Fruit fly (Drosophila melanogaster) whole organism, embryonic: ENCODE measurements around the gene Vps2.

ENCODE experiments used
- Ada2b ChIP-seq: fragments of 200-800 bp; sonication (Bioruptor generic); IDR thresholded peaks from 2 replicates; pipeline ENCODE4 v1.3.6; 2022; ENCODE audit warnings: missing biosample characterization, missing genetic modification characterization
- Blimp-1 ChIP-seq: fragments of 200-800 bp; sonication (Bioruptor generic); optimal IDR thresholded peaks from 3 replicates; lab custom pipeline; 2018; ENCODE audit warnings: missing biosample characterization, missing genetic modification characterization, mild to moderate bottlenecking, moderate library complexity, missing genetic modification reagents
- CG10959 ChIP-seq: fragments of 200-800 bp; sonication (Bioruptor generic); IDR thresholded peaks from 2 replicates; pipeline ENCODE4 v1.3.6; 2022; ENCODE audit warnings: missing biosample characterization, missing genetic modification characterization
- CG12104 ChIP-seq: fragments of 200-800 bp; sonication (Bioruptor generic); optimal IDR thresholded peaks from 3 replicates; lab custom pipeline; 2016; ENCODE audit warnings: missing biosample characterization, missing genetic modification characterization
- CG13123 ChIP-seq: fragments of 200-800 bp; sonication (Bioruptor generic); optimal IDR thresholded peaks from 2 replicates; lab custom pipeline; 2016; ENCODE audit warnings: missing biosample characterization, missing genetic modification characterization
- CG14710 ChIP-seq: fragments of 200-800 bp; sonication (Bioruptor generic); optimal IDR thresholded peaks from 3 replicates; lab custom pipeline; 2019; ENCODE audit warnings: missing biosample characterization, mild to moderate bottlenecking, missing genetic modification characterization, moderate library complexity
- CG2199 ChIP-seq: fragments of 200-800 bp; sonication (Bioruptor generic); IDR thresholded peaks from 3 replicates; pipeline ENCODE4 v1.3.6; 2022; ENCODE audit warnings: missing biosample characterization, missing genetic modification characterization
- CG2875 ChIP-seq: fragments of 200-800 bp; sonication (Bioruptor generic); optimal IDR thresholded peaks from 2 replicates; lab custom pipeline; 2017; ENCODE audit warnings: missing biosample characterization, mild to moderate bottlenecking, missing genetic modification characterization, missing genetic modification reagents
- CG30403 ChIP-seq: fragments of 200-800 bp; sonication (Bioruptor generic); optimal IDR thresholded peaks from 3 replicates; lab custom pipeline; 2016; ENCODE audit warnings: missing biosample characterization, missing genetic modification characterization
- CG32772 ChIP-seq: fragments of 200-800 bp; sonication (Bioruptor generic); IDR thresholded peaks from 2 replicates; pipeline ENCODE4 v1.3.6; 2022; ENCODE audit warnings: missing biosample characterization, missing genetic modification characterization
- CG6689 ChIP-seq: fragments of 200-800 bp; sonication (Bioruptor generic); IDR thresholded peaks from 2 replicates; pipeline ENCODE4 v1.3.6; 2022; ENCODE audit warnings: missing biosample characterization, missing genetic modification characterization
- CG6813 ChIP-seq: fragments of 200-800 bp; sonication (Bioruptor generic); optimal IDR thresholded peaks from 2 replicates; lab custom pipeline; 2017; ENCODE audit warnings: missing biosample characterization, missing genetic modification characterization, mild to moderate bottlenecking, moderate library complexity, missing genetic modification reagents
- CG7963 ChIP-seq: fragments of 200-800 bp; sonication (Bioruptor generic); IDR thresholded peaks from 3 replicates; pipeline ENCODE4 v1.3.6; 2022; ENCODE audit warnings: missing biosample characterization, missing genetic modification characterization; ENCODE audit not compliant: partially characterized antibody
- CG9876 ChIP-seq: fragments of 200-800 bp; sonication (Bioruptor generic); optimal IDR thresholded peaks from 2 replicates; lab custom pipeline; 2016; ENCODE audit warnings: missing biosample characterization, missing genetic modification characterization
- CTCF ChIP-seq: fragments of 200-800 bp; sonication (Bioruptor generic); optimal IDR thresholded peaks from 2 replicates; lab custom pipeline; 2017; ENCODE audit warnings: missing biosample characterization, mild to moderate bottlenecking, missing genetic modification characterization, moderate library complexity
- CrebB ChIP-seq: fragments of 200-800 bp; sonication (Bioruptor generic); optimal IDR thresholded peaks from 3 replicates; lab custom pipeline; 2018; ENCODE audit warnings: missing biosample characterization, mild to moderate bottlenecking, missing genetic modification characterization
- HHEX ChIP-seq: fragments of 200-800 bp; sonication (Bioruptor generic); optimal IDR thresholded peaks from 3 replicates; lab custom pipeline; 2017; ENCODE audit warnings: missing biosample characterization, mild to moderate bottlenecking, missing genetic modification characterization, missing genetic modification reagents
- HLH4C ChIP-seq: fragments of 200-800 bp; sonication (Bioruptor generic); IDR thresholded peaks from 3 replicates; pipeline ENCODE4 v1.3.6; 2022; ENCODE audit warnings: missing biosample characterization, missing genetic modification characterization; ENCODE audit not compliant: partially characterized antibody
- HLHmδ ChIP-seq: fragments of 200-800 bp; sonication (Bioruptor generic); optimal IDR thresholded peaks from 2 replicates; lab custom pipeline; 2018; ENCODE audit warnings: missing biosample characterization, mild to moderate bottlenecking, missing genetic modification characterization, moderate library complexity
- NK7.1 ChIP-seq: fragments of 200-800 bp; sonication (Bioruptor generic); optimal IDR thresholded peaks from 3 replicates; lab custom pipeline; 2016; ENCODE audit warnings: missing biosample characterization, missing genetic modification characterization
- Spps ChIP-seq: fragments of 200-800 bp; sonication (Bioruptor generic); optimal IDR thresholded peaks from 2 replicates; lab custom pipeline; 2018; ENCODE audit warnings: missing biosample characterization, mild to moderate bottlenecking, missing genetic modification characterization
- Stat92E ChIP-seq, 3 experiments: fragments of >200 bp in 2 of 3; fragments of 200-800 bp in 1 of 3; sonication (Bioruptor generic) in 1 of 3; optimal IDR thresholded peaks; 2 replicates each; lab custom pipeline; 2017 to 2019; ENCODE audit warnings: missing biosample characterization in 3 of 3, missing genetic modification characterization in 3 of 3, mild to moderate bottlenecking in 1 of 3, moderate library complexity in 1 of 3
- Vsx1 ChIP-seq: fragments of 200-800 bp; sonication (Bioruptor generic); optimal IDR thresholded peaks from 2 replicates; lab custom pipeline; 2017; ENCODE audit warnings: missing biosample characterization, mild to moderate bottlenecking, missing genetic modification characterization, missing genetic modification reagents
- ac ChIP-seq: fragments of 200-800 bp; sonication (Bioruptor generic); optimal IDR thresholded peaks from 3 replicates; lab custom pipeline; 2017; ENCODE audit warnings: missing biosample characterization, mild to moderate bottlenecking, missing genetic modification characterization
- bbx ChIP-seq: fragments of 200-800 bp; sonication (Bioruptor generic); IDR thresholded peaks from 2 replicates; pipeline ENCODE4 v1.3.6; 2022; ENCODE audit warnings: missing biosample characterization, missing genetic modification characterization; ENCODE audit not compliant: partially characterized antibody
- bowl ChIP-seq: fragments of 200-800 bp; sonication (Bioruptor generic); IDR thresholded peaks from 2 replicates; pipeline ENCODE4 v1.3.6; 2022; ENCODE audit warnings: missing biosample characterization, missing genetic modification characterization
- bsh ChIP-seq, 2 experiments: fragments of 200-800 bp; sonication (Bioruptor generic); optimal IDR thresholded peaks; 2 replicates each; lab custom pipeline; 2017 to 2018; ENCODE audit warnings: mild to moderate bottlenecking in 2 of 2, missing biosample characterization in 2 of 2, missing genetic modification characterization in 2 of 2, moderate library complexity in 1 of 2
- chinmo ChIP-seq: fragments of 200-800 bp; sonication (Bioruptor generic); IDR thresholded peaks from 4 replicates; pipeline ENCODE4 v1.3.6; 2022; ENCODE audit warnings: missing biosample characterization, missing genetic modification characterization; ENCODE audit not compliant: partially characterized antibody
- chm ChIP-seq: fragments of 200-800 bp; sonication (Bioruptor generic); IDR thresholded peaks from 2 replicates; pipeline ENCODE4 v1.3.6; 2022; ENCODE audit warnings: missing biosample characterization, missing genetic modification characterization
- dati ChIP-seq: fragments of 200-800 bp; sonication (Bioruptor generic); IDR thresholded peaks from 2 replicates; pipeline ENCODE4 v1.3.6; 2022; ENCODE audit warnings: missing biosample characterization, missing genetic modification characterization
- dysf ChIP-seq: fragments of 200-800 bp; sonication (Bioruptor generic); IDR thresholded peaks from 3 replicates; pipeline ENCODE4 v1.3.6; 2022; ENCODE audit warnings: missing biosample characterization, missing genetic modification characterization
- ems ChIP-seq: fragments of 200-800 bp; sonication (Bioruptor generic); optimal IDR thresholded peaks from 3 replicates; lab custom pipeline; 2016; ENCODE audit warnings: missing biosample characterization, missing genetic modification characterization
- fd102C ChIP-seq: fragments of 200-800 bp; sonication (Bioruptor generic); optimal IDR thresholded peaks from 2 replicates; lab custom pipeline; 2018; ENCODE audit warnings: missing biosample characterization, mild to moderate bottlenecking, missing genetic modification characterization, moderate library complexity
- her ChIP-seq: fragments of 200-800 bp; sonication (Bioruptor generic); optimal IDR thresholded peaks from 2 replicates; lab custom pipeline; 2016; ENCODE audit warnings: missing biosample characterization, missing genetic modification characterization
- lola ChIP-seq, 3 experiments: fragments of >200 bp in 2 of 3; fragments of 200-800 bp in 1 of 3; sonication (Bioruptor generic) in 1 of 3; optimal IDR thresholded peaks; 2 replicates each; lab custom pipeline; 2017 to 2019; ENCODE audit warnings: missing biosample characterization in 3 of 3, missing genetic modification characterization in 3 of 3, mild to moderate bottlenecking in 1 of 3, moderate library complexity in 1 of 3
- mirr ChIP-seq: fragments of 200-800 bp; sonication (Bioruptor generic); optimal IDR thresholded peaks from 3 replicates; lab custom pipeline; 2018; ENCODE audit warnings: missing biosample characterization, mild to moderate bottlenecking, missing genetic modification characterization
- oc ChIP-seq: fragments of 200-800 bp; sonication (Bioruptor generic); optimal IDR thresholded peaks from 2 replicates; lab custom pipeline; 2018; ENCODE audit warnings: missing biosample characterization, mild to moderate bottlenecking, missing genetic modification characterization, moderate library complexity
- odd ChIP-seq: fragments of 200-800 bp; sonication (Bioruptor generic); optimal IDR thresholded peaks from 2 replicates; lab custom pipeline; 2017; ENCODE audit warnings: missing biosample characterization, mild to moderate bottlenecking, missing genetic modification characterization
- onecut ChIP-seq: fragments of 200-800 bp; sonication (Bioruptor generic); IDR thresholded peaks from 2 replicates; pipeline ENCODE4 v1.3.6; 2022; ENCODE audit warnings: missing biosample characterization, missing genetic modification characterization
- pros ChIP-seq: fragments of 200-800 bp; sonication (Bioruptor generic); optimal IDR thresholded peaks from 3 replicates; lab custom pipeline; 2019; ENCODE audit warnings: missing biosample characterization, mild to moderate bottlenecking, missing genetic modification characterization, moderate library complexity
- rib ChIP-seq: fragments of 200-800 bp; sonication (Bioruptor generic); IDR thresholded peaks from 2 replicates; pipeline ENCODE4 v1.3.6; 2022; ENCODE audit warnings: missing biosample characterization, missing genetic modification characterization
- sima ChIP-seq: fragments of 200-800 bp; sonication (Bioruptor generic); optimal IDR thresholded peaks from 2 replicates; lab custom pipeline; 2016; ENCODE audit warnings: missing biosample characterization, missing genetic modification characterization
- unpg ChIP-seq: fragments of 200-800 bp; sonication (Bioruptor generic); optimal IDR thresholded peaks from 3 replicates; lab custom pipeline; 2018; ENCODE audit warnings: missing biosample characterization, mild to moderate bottlenecking, missing genetic modification characterization, moderate library complexity
- usp ChIP-seq: fragments of >200 bp; optimal IDR thresholded peaks from 2 replicates; lab custom pipeline; 2017; ENCODE audit warnings: missing biosample characterization, missing genetic modification characterization

Vps2 gene

dm6 chr3R:26011542-26011941 lies 41.1 kb upstream of the Vps2 start (continued):
- no peak for TF ChIP-seq NK7.1 (GFP tag; lab: Kevin White, UChicago)
- TF ChIP-seq CG7963 (GFP tag; lab: Robert Waterston, UW) = no peak
- TF ChIP-seq HLHmδ (GFP tag; lab: Kevin White, UChicago) = peak; percentile 95
- TF ChIP-seq CG30403 = no peak
- no peak for TF ChIP-seq usp (GFP tag; lab: Kevin White, UChicago)
- no peak for TF ChIP-seq rib (GFP tag; lab: Robert Waterston, UW)
- peak; percentile 49 for TF ChIP-seq Vsx1 (GFP tag; lab: Kevin White, UChicago)
- peak; percentile 37 for TF ChIP-seq HHEX
- no peak for TF ChIP-seq CTCF (GFP tag; lab: Kevin White, UChicago)
- TF ChIP-seq onecut (GFP tag; lab: Robert Waterston, UW) = no peak
- TF ChIP-seq sima = no peak
- TF ChIP-seq ac (GFP tag; lab: Kevin White, UChicago) = peak; percentile 72
- TF ChIP-seq Spps = peak; percentile 42
- no peak for TF ChIP-seq CG32772 (GFP tag; lab: Robert Waterston, UW)
- TF ChIP-seq chm = peak; percentile 63; the same call in 1 of the 2 replicates
- no peak for TF ChIP-seq CG12104 (GFP tag; lab: Kevin White, UChicago)
- no peak for TF ChIP-seq Ada2b
- no peak for TF ChIP-seq HLH4C (GFP tag; lab: Robert Waterston, UW)
- TF ChIP-seq CG2199 (GFP tag; lab: Robert Waterston, UW) = peak; percentile 87
- TF ChIP-seq dysf (GFP tag; lab: Robert Waterston, UW) = no peak
- TF ChIP-seq CG10959 (GFP tag; lab: Robert Waterston, UW) = no peak
- peak; percentile 64 for TF ChIP-seq odd (GFP tag; lab: Kevin White, UChicago)
- TF ChIP-seq fd102C (GFP tag; lab: Kevin White, UChicago) = peak; percentile 49
- no peak for TF ChIP-seq ems (GFP tag; lab: Kevin White, UChicago)
- no peak for TF ChIP-seq CG9876 (GFP tag; lab: Kevin White, UChicago)
- TF ChIP-seq CG13123 (GFP tag; lab: Kevin White, UChicago) = peak; percentile 10
- no peak for TF ChIP-seq dati (GFP tag; lab: Robert Waterston, UW)
- peak; percentile 66 for TF ChIP-seq CG6813 (GFP tag; lab: Kevin White, UChicago)
- TF ChIP-seq CG6689 (GFP tag; lab: Robert Waterston, UW) = no peak
- peak; percentile 44 for TF ChIP-seq Blimp-1 (GFP tag; lab: Kevin White, UChicago)
- TF ChIP-seq pros (GFP tag; lab: Kevin White, UChicago) = peak; percentile 24
- no peak for TF ChIP-seq bowl (GFP tag; lab: Robert Waterston, UW)
- no peak for TF ChIP-seq her (GFP tag; lab: Kevin White, UChicago)
- peak; percentile 54 for TF ChIP-seq CrebB (tag; lab: Kevin White, UChicago)
- no peak for TF ChIP-seq chinmo (GFP tag; lab: Robert Waterston, UW)
- TF ChIP-seq CG2875 = peak; percentile 32
- peak; percentile 50 for TF ChIP-seq oc
- peak; percentile 36 for TF ChIP-seq unpg (GFP tag; lab: Kevin White, UChicago)
- TF ChIP-seq mirr (GFP tag; lab: Kevin White, UChicago) = peak; percentile 7
- peak in 1 of 3 experiments; percentile 30 for TF ChIP-seq lola (GFP tag; optimal IDR thresholded peaks at IDR 0.05; lab: Kevin White, UChicago)
- TF ChIP-seq CG14710 (tag; lab: Kevin White, UChicago) = peak; percentile 58
- peak in 1 of 3 experiments; percentile 64 for TF ChIP-seq Stat92E (GFP tag; optimal IDR thresholded peaks at IDR 0.05; lab: Kevin White, UChicago)
- TF ChIP-seq bbx (GFP tag; lab: Robert Waterston, UW) = no peak
- TF ChIP-seq bsh (GFP tag; optimal IDR thresholded peaks at IDR 0.05; lab: Kevin White, UChicago) = peak in 1 of 2 experiments; percentile 48
